Fruit fly (Drosophila melanogaster): ENCODE data around the gene Shab.

- TF ChIP-seq dimm (GFP tag; IDR thresholded peaks at IDR 0.05) (no peak), CG10321 (GFP tag; IDR thresholded peaks at IDR 0.05) (no peak), gfzf (GFP tag; optimal IDR thresholded peaks at IDR 0.05) (no peak), CG6791 (GFP tag; IDR thresholded peaks at IDR 0.05; ENCODE audit: partially characterized antibody) (no peak), insv (GFP tag; optimal IDR thresholded peaks at IDR 0.05) (no peak), CG10979 (tag; optimal IDR thresholded peaks at IDR 0.05) (no peak), CG11247 (GFP tag; IDR thresholded peaks at IDR 0.05) (no peak), CG3838 (GFP tag; optimal IDR thresholded peaks at IDR 0.05) (no peak)
Observed at dm6 chr3L:2892105-2892504, 2.7 kb upstream of the Shab start, which contains the start of gene spz5.

Data from whole organism, embryonic.